Fruit fly (Drosophila melanogaster) whole organism, larva: Measurements from ENCODE around the gene Gclc.
A peak's percentile ranks its signal among the peaks of the same experiment; 100 is the strongest.

Source experiments
- noc ChIP-seq: fragments of 200-800 bp; sonication (Bioruptor generic); optimal IDR thresholded peaks from 3 replicates; lab custom pipeline; 2019; ENCODE audit warnings: missing biosample characterization, mild to moderate bottlenecking, missing genetic modification characterization, moderate library complexity

Gclc gene

DNA sequence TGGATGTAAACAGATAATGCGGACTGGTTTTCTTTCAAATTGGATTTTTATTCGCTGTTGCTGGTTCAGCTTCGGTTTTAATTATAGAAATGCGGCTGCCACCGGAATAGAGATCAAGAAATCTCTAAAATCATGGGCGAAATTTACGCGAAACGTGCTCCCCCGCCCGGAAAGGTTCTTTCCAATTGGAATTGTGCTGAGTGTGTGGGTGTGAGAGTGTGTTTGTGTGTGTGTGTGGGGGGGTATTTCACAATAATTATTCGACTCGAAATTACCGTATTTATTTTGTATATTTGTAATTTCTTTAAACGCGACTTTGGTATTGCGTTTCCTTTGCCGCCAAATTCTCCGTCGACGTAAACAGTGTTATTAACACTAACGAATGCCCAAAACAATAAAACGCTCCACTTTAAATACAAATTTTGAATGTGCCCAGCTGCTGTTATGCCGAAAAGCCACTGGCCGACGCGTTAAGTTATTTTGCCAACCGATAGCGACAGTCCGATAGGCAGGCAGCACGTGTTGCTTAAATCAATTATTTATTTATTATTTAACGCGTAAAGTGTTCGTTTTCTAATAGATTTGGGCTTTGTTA is at the start of gene Gclc:
Gene Gclc (minus strand): TSS at position 431 of the 595 bp plus-strand sequence.
- TF ChIP-seq noc (tag; lab: Kevin White, UChicago) = peak; percentile 17

- no peak for TF ChIP-seq noc (tag; lab: Kevin White, UChicago)
These were observed 49.7 kb upstream of the Gclc start, which contains the start of gene Or7a for dm6 chrX:8165608-8166007. TSS of gene Or7a (minus strand) at chrX:8165708.

DNA sequence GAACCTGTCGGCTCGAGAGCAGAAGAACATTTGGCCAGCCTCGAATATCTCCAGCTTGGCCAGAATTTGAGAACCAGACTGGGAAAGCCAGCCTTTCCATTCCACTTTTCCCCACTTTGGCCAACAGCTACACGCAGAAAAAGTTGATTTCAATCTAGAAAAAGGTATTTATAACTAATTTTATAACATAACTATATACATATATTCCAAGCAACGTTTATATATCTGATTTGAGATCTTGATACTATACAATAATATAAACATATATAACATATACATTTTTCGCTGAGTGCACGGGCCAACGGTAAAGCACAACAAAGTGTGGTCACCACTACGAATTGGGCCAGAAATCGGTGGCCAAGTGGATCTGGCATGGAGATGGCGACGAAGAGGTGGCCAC is 47.5 kb upstream of the Gclc start:
- no peak for TF ChIP-seq noc (tag; lab: Kevin White, UChicago)

DNA sequence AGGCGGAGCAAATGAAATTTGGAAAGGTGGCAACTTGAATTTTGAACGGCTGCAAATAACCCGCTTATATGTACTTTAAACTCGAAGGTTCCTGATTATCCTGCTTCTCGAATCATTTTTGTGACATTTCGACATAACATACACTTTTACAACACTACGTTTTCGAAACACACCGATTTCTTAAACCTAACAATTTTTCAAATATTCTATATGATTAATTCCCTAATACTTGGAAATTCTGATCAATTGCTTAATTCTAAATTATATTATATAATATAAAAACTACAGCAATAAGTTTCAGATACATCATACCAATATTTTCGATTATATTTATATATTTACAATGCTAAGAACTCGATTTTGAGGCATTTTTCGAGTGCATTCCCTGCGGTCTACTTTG is 46.7 kb upstream of the Gclc start, which contains the start of gene CG10761:
Gene CG10761 (minus strand): TSS at position 101 of the 400 bp plus-strand sequence.
- no peak for TF ChIP-seq noc (tag; lab: Kevin White, UChicago)

dm6 chrX:8159754-8160153 is 43.8 kb upstream of the Gclc start, which contains the start of gene CG15337:
TSS of gene CG15337 (plus strand) at chrX:8160054.
- no peak for TF ChIP-seq noc (tag; lab: Kevin White, UChicago)

dm6 chrX:8158942-8159472 is 43.1 kb upstream of the Gclc start:
- no peak for TF ChIP-seq noc (tag; lab: Kevin White, UChicago)

- peak; percentile 78 for TF ChIP-seq noc (tag; lab: Kevin White, UChicago)
These were observed 41.3 kb upstream of the Gclc start, which contains the start of the genes Traf6 and GIIIspla2 for dm6 chrX:8157294-8157693. TSS of gene Traf6 (minus strand) at chrX:8157386. TSS of gene GIIIspla2 (plus strand) at chrX:8157628.

- TF ChIP-seq noc (tag; lab: Kevin White, UChicago) = no peak
These were observed 36.8 kb upstream of the Gclc start, which contains the start of gene CG18262 for dm6 chrX:8152718-8153117. TSS of gene CG18262 (plus strand) at chrX:8152948.

- no peak for TF ChIP-seq noc (tag; lab: Kevin White, UChicago)
These were observed 36.1 kb upstream of the Gclc start, which contains the start of gene Gbeta5 for dm6 chrX:8152077-8152476. TSS of gene Gbeta5 (minus strand) at chrX:8152275.

dm6 chrX:8148556-8148955 is 32.6 kb upstream of the Gclc start, which contains the start of gene CG10959:
TSS of gene CG10959 (plus strand) at chrX:8148783.
- TF ChIP-seq noc (tag; lab: Kevin White, UChicago) = no peak

DNA sequence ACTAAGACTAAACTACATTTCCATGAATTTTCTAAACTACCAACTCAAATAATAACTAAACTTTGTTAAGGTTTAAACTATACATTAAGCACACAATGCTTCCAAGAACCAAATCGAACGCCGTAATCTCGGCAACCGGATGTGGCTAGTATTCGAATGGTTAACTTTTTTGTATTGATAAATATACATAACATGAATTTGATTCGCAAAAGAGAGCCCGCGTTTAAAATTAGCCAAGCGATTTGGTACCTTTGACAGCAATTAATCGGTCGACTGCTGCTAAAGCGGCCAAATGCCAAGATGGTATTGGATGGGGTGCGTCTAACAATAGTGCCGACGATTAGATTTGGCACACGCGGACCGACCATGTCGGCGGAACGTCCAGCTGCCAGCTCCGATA is 31.7 kb upstream of the Gclc start, which contains the start of gene CG15336:
Gene CG15336 (plus strand): TSS at position 301 of the 400 bp plus-strand sequence.
- TF ChIP-seq noc (tag; lab: Kevin White, UChicago) = no peak

DNA sequence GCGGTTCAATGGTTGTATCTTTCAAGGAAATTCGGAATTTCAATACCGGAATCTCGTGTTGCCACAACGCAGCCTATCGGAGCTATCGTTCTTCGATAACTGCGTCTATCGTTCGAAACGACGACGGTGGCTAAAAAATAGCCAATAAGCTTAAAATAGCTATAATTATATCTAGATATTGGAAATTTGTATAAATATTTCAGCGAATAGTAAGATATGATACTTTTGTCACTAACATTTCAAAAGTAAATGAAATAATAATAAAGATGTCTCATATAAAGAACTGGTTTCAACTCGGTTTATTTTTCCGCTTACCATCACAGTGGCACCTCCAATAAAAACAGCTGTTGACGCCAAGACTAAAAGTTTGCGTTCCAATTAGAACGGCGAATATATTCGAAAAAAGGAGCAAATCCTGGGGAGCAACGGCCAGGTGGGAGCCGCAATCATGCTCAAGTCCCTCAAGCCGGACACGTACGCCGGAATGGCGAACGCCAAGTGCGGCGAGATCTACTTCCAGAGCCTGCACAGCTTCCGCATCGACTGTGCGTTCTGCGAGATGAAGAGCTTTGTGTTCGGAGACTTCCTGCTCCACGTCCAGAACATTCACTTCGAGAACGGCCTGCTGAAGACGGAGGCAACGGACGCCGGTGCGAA is 29.7 kb upstream of the Gclc start, which contains the start of the genes alpha-PheRS and CG2129:
Gene alpha-PheRS (minus strand): TSS at position 102 of the 657 bp plus-strand sequence.
Gene CG2129 (plus strand): TSS at position 339 of the 657 bp plus-strand sequence.
- TF ChIP-seq noc (tag; lab: Kevin White, UChicago) = peak; percentile 25

dm6 chrX:8143537-8143936 is 27.6 kb upstream of the Gclc start, which contains the start of gene CG17982:
TSS of gene CG17982 (minus strand) at chrX:8143835.
- TF ChIP-seq noc (tag; lab: Kevin White, UChicago) = peak; percentile 91

DNA sequence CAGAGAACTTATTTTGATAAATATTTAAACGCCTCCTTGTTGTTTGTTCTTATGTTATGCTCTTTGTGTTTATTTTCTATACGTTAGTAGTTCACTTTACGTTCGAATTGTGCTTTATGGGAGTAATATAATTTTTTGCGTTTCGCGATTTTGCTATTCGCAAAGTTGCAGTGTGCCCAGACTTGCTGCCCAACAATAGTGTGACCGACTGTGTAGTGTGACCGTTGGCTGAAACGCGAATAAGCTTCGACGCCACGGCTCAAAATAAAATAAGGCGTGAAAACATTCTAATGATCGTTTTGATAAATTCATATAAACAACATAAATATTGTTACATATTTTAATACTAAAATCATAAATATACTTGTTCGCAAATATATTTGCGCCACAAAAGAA is 26.1 kb upstream of the Gclc start, which contains the start of gene Smox:
Gene Smox (minus strand): TSS at position 213 of the 396 bp plus-strand sequence.
- no peak for TF ChIP-seq noc (tag; lab: Kevin White, UChicago)

dm6 chrX:8141353-8142066 is 25.6 kb upstream of the Gclc start:
- TF ChIP-seq noc (tag; lab: Kevin White, UChicago) = peak; percentile 45
